Worm (Caenorhabditis elegans): ENCODE results near the gene Y110A2AL.2.

Y110A2AL.2 gene

ce11 chrII:2845674-2846073 lies 22.1 kb upstream of the Y110A2AL.2 start:
- TF ChIP-seq Y75B8A.6 (GFP tag; IDR thresholded peaks at IDR 0.05) (no peak), set-16 (GFP tag; IDR thresholded peaks at IDR 0.05) (peak; percentile 54)

- TF ChIP-seq daf-16 (GFP tag; optimal IDR thresholded peaks at IDR 0.05): no peak
- TF ChIP-seq daf-16 (tag; optimal IDR thresholded peaks at IDR 0.05): no peak
- no peak for TF ChIP-seq spr-3 (GFP tag; optimal IDR thresholded peaks at IDR 0.05)
- no peak for TF ChIP-seq pqm-1 (tag; optimal IDR thresholded peaks at IDR 0.05)
- no peak for TF ChIP-seq unc-130 (GFP tag; optimal IDR thresholded peaks at IDR 0.05)
- no peak for TF ChIP-seq madf-5 (GFP tag; IDR thresholded peaks at IDR 0.05)
- no peak for TF ChIP-seq zag-1 (tag; optimal IDR thresholded peaks at IDR 0.05)
- TF ChIP-seq T26A8.4 (GFP tag; IDR thresholded peaks at IDR 0.05): no peak
- no peak for TF ChIP-seq unc-39 (tag; optimal IDR thresholded peaks at IDR 0.05)
- no peak for TF ChIP-seq lin-15B (tag; optimal IDR thresholded peaks at IDR 0.05)
- TF ChIP-seq ceh-28 (tag; optimal IDR thresholded peaks at IDR 0.05): no peak
- no peak for TF ChIP-seq tra-1 (GFP tag; IDR thresholded peaks at IDR 0.05)
- no peak for TF ChIP-seq R02D3.7 (tag; optimal IDR thresholded peaks at IDR 0.05)
Measured at ce11 chrII:2846552-2846951, 21.2 kb upstream of the Y110A2AL.2 start.

ce11 chrII:2852493-2852892 lies 15.3 kb upstream of the Y110A2AL.2 start, which contains the start of gene ptc-3:
Gene ptc-3 (minus strand): TSS chrII:2852593.
- TF ChIP-seq mxl-3 (GFP tag; optimal IDR thresholded peaks at IDR 0.05) (no peak), nhr-11 (tag; optimal IDR thresholded peaks at IDR 0.05) (no peak), ztf-7 (tag; optimal IDR thresholded peaks at IDR 0.05) (no peak), lsy-2 (tag; optimal IDR thresholded peaks at IDR 0.05) (no peak), nhr-6 (tag; optimal IDR thresholded peaks at IDR 0.05) (no peak)

- TF ChIP-seq spr-3 (GFP tag; optimal IDR thresholded peaks at IDR 0.05): no peak
Measured at ce11 chrII:2853767-2854166, 14.0 kb upstream of the Y110A2AL.2 start.

- TF ChIP-seq aha-1 (tag) (peak; percentile 14), dmd-9 (GFP tag; IDR thresholded peaks at IDR 0.05) (no peak), nhr-28 (tag; optimal IDR thresholded peaks at IDR 0.05) (peak; percentile 53), ztf-11 (tag; optimal IDR thresholded peaks at IDR 0.05) (no peak), daf-12 (tag; optimal IDR thresholded peaks at IDR 0.05) (no peak), T26A8.4 (GFP tag; IDR thresholded peaks at IDR 0.05) (no peak), hlh-30 (tag; optimal IDR thresholded peaks at IDR 0.05; ENCODE audit: insufficient read depth) (peak; percentile 14), R02D3.7 (tag; optimal IDR thresholded peaks at IDR 0.05) (no peak), D1046.2 (GFP tag; IDR thresholded peaks at IDR 0.05) (no peak), gei-8 (GFP tag; optimal IDR thresholded peaks at IDR 0.05) (no peak), nhr-42 (GFP tag; IDR thresholded peaks at IDR 0.05) (no peak), tra-1 (GFP tag; IDR thresholded peaks at IDR 0.05) (no peak), ceh-82 (tag; optimal IDR thresholded peaks at IDR 0.05) (no peak), nhr-237 (tag; optimal IDR thresholded peaks at IDR 0.05) (no peak), dmd-6 (GFP tag; IDR thresholded peaks at IDR 0.05) (no peak), nhr-6 (tag; optimal IDR thresholded peaks at IDR 0.05) (no peak), daf-8 (GFP tag; IDR thresholded peaks at IDR 0.05) (no peak), nhr-25 (tag; optimal IDR thresholded peaks at IDR 0.05; ENCODE audit: borderline replicate concordance, insufficient read depth) (peak; percentile 15), hlh-11 (tag; optimal IDR thresholded peaks at IDR 0.05) (peak; percentile 52), nhr-41 (GFP tag; IDR thresholded peaks at IDR 0.05) (no peak), hif-1 (tag; optimal IDR thresholded peaks at IDR 0.05) (no peak), ces-1 (GFP tag; optimal IDR thresholded peaks at IDR 0.05) (no peak), Y105C5A.15 (GFP tag; IDR thresholded peaks at IDR 0.05) (no peak), fos-1 (tag; optimal IDR thresholded peaks at IDR 0.05) (no peak)
Measured at ce11 chrII:2854794-2855193, 13.0 kb upstream of the Y110A2AL.2 start.

Data from whole organism, L4 larva.